Worm (Caenorhabditis elegans) whole organism, early embryonic: Measurements from ENCODE around the gene prx-2.

Experiments used
- F13C5.2 ChIP-seq: sonication (generic microtip); optimal IDR thresholded peaks from 2 replicates; lab custom pipeline; 2017; ENCODE audit warnings: mild to moderate bottlenecking, missing genetic modification characterization, inconsistent platforms, missing compliant biosample characterization
- aly-1 ChIP-seq: sonication (generic microtip); optimal IDR thresholded peaks from 2 replicates; lab custom pipeline; 2016; ENCODE audit warnings: missing genetic modification characterization, missing compliant biosample characterization
- ama-1 ChIP-seq: fragments of 150-350 bp; optimal IDR thresholded peaks from 2 replicates; lab custom pipeline; 2014
- ets-7 ChIP-seq: sonication (generic microtip); optimal IDR thresholded peaks from 2 replicates; lab custom pipeline; 2016; ENCODE audit warnings: missing genotype, missing genetic modification characterization, missing compliant biosample characterization
- flt-1 ChIP-seq: fragments of 200-800 bp; sonication (Bioruptor generic); IDR thresholded peaks from 2 replicates; pipeline ENCODE4 v1.3.6; 2022; ENCODE audit warnings: missing genetic modification characterization, missing compliant biosample characterization
- hmbx-1 ChIP-seq: sonication (generic microtip); optimal IDR thresholded peaks from 2 replicates; lab custom pipeline; 2016; ENCODE audit warnings: mild to moderate bottlenecking, missing genetic modification characterization, missing compliant biosample characterization
- hmg-4 ChIP-seq: fragments of 200-800 bp; sonication (Bioruptor generic); optimal IDR thresholded peaks from 2 replicates; lab custom pipeline; 2018; ENCODE audit warnings: mild to moderate bottlenecking, missing genetic modification characterization, missing compliant biosample characterization
- hnd-1 ChIP-seq: sonication (generic microtip); optimal IDR thresholded peaks from 2 replicates; lab custom pipeline; 2016; ENCODE audit warnings: missing genetic modification characterization, missing compliant biosample characterization
- pes-1 ChIP-seq: fragments of 200-800 bp; sonication (Bioruptor generic); IDR thresholded peaks from 2 replicates; pipeline ENCODE4 v1.3.6; 2022; ENCODE audit warnings: missing genetic modification reagents, missing genetic modification characterization, missing compliant biosample characterization
- scrt-1 ChIP-seq: fragments of 200-800 bp; sonication (Bioruptor generic); IDR thresholded peaks from 2 replicates; pipeline ENCODE4 v1.3.6; 2022; ENCODE audit warnings: missing genetic modification characterization, missing compliant biosample characterization
- tra-4 ChIP-seq: sonication (generic microtip); optimal IDR thresholded peaks from 2 replicates; lab custom pipeline; 2017; ENCODE audit warnings: missing genetic modification characterization, missing compliant biosample characterization

DNA sequence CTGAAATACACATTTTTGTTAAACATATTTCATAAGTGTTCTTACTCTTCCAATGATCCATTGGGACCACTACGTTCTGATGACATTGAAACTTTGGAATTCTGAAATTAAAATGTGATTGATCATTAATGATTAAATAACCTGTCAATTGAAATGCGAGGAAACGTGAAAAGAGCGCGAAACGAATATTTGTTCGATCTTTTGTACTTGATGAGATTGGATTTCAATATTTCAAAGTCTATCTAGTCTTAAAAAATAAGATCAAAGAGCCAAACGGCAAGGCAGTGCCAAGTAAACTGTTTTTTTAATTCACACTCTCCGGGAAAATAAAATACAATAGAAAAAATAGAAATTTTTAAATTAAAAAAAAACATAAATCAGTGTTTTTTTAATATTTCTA, 38.0 kb downstream of the prx-2 start, which contains the start of gene ZK792.4:
- no peak for TF ChIP-seq ama-1
- TF ChIP-seq scrt-1 (GFP tag; lab: Robert Waterston, UW) = no peak
- no peak for TF ChIP-seq tra-4
- TF ChIP-seq F13C5.2 (tag; lab: Kevin White, UChicago) = no peak
- no peak for TF ChIP-seq pes-1 (GFP tag; lab: Robert Waterston, UW)
- no peak for TF ChIP-seq ets-7 (tag; lab: Kevin White, UChicago)
- no peak for TF ChIP-seq flt-1 (GFP tag; lab: Robert Waterston, UW)
- TF ChIP-seq hmbx-1 = no peak
- TF ChIP-seq hmg-4 (GFP tag; lab: Kevin White, UChicago) = no peak
- TF ChIP-seq aly-1 (tag; lab: Kevin White, UChicago) = no peak
- TF ChIP-seq hnd-1 (tag; lab: Kevin White, UChicago) = no peak
